Fruit fly (Drosophila melanogaster): ENCODE measurements around the gene Rpn10.
A peak's percentile ranks its signal among the peaks of the same experiment; 100 is the strongest.

Gene Rpn10

dm6 chr3L:21515823-21516715 lies 20.7 kb upstream of the Rpn10 start, which contains the start of the genes SAK and Cdk12 (continued):
- TF ChIP-seq Eip78C (GFP tag) (peak; percentile 92), dac (GFP tag; optimal IDR thresholded peaks at IDR 0.05) (peak; percentile 66), Lpt (GFP tag; optimal IDR thresholded peaks at IDR 0.05) (peak; percentile 77), CG6854 (GFP tag; optimal IDR thresholded peaks at IDR 0.05) (peak; percentile 59), Eip93F (GFP tag; optimal IDR thresholded peaks at IDR 0.05) (peak; percentile 71), CG4318 (GFP tag; optimal IDR thresholded peaks at IDR 0.05) (peak; percentile 78), net (GFP tag; optimal IDR thresholded peaks at IDR 0.05) (peak; percentile 80), CG34406 (GFP tag; optimal IDR thresholded peaks at IDR 0.05) (peak; percentile 86), eg (GFP tag; IDR thresholded peaks at IDR 0.05) (peak; percentile 83), CG31627 (GFP tag; optimal IDR thresholded peaks at IDR 0.05) (peak; percentile 72), Smox (GFP tag; optimal IDR thresholded peaks at IDR 0.05) (peak; percentile 77), CG6276 (GFP tag; optimal IDR thresholded peaks at IDR 0.05) (no peak), CG11294 (GFP tag; IDR thresholded peaks at IDR 0.05) (peak; percentile 76), Ets96B (tag; optimal IDR thresholded peaks at IDR 0.05) (peak; percentile 72), Gug (GFP tag; IDR thresholded peaks at IDR 0.05) (peak; percentile 64), salr (GFP tag; optimal IDR thresholded peaks at IDR 0.05) (peak; percentile 26 to 84), topi (GFP tag; optimal IDR thresholded peaks at IDR 0.05) (peak; percentile 66), CG8119 (GFP tag; IDR thresholded peaks at IDR 0.05) (peak; percentile 79), svp (GFP tag) (no peak), Sox15 (GFP tag; optimal IDR thresholded peaks at IDR 0.05) (peak; percentile 80), CG6808 (GFP tag; optimal IDR thresholded peaks at IDR 0.05) (peak; percentile 70), achi (GFP tag; optimal IDR thresholded peaks at IDR 0.05) (peak; percentile 83), Hr39 (GFP tag; optimal IDR thresholded peaks at IDR 0.05) (peak; percentile 74), CG10669 (GFP tag; optimal IDR thresholded peaks at IDR 0.05) (peak; percentile 78), CG6792 (GFP tag; optimal IDR thresholded peaks at IDR 0.05) (peak; percentile 71)

- TF ChIP-seq fkh (GFP tag; optimal IDR thresholded peaks at IDR 0.05) = peak; percentile 6
- TF ChIP-seq CG6854 (GFP tag; optimal IDR thresholded peaks at IDR 0.05) = no peak
- no peak for TF ChIP-seq Sox15 (GFP tag; optimal IDR thresholded peaks at IDR 0.05)
- peak; percentile 44 for TF ChIP-seq Lpt (GFP tag; optimal IDR thresholded peaks at IDR 0.05)
- TF ChIP-seq dac (GFP tag; optimal IDR thresholded peaks at IDR 0.05) = no peak
- no peak for TF ChIP-seq Hr38 (GFP tag; optimal IDR thresholded peaks at IDR 0.05)
- no peak for TF ChIP-seq CG4318 (GFP tag; optimal IDR thresholded peaks at IDR 0.05)
- peak; percentile 50 for TF ChIP-seq CG10631 (GFP tag; optimal IDR thresholded peaks at IDR 0.05)
- no peak for TF ChIP-seq Gug (GFP tag; IDR thresholded peaks at IDR 0.05)
- peak; percentile 31 for TF ChIP-seq acj6 (GFP tag; optimal IDR thresholded peaks at IDR 0.05)
- no peak for TF ChIP-seq vri (GFP tag; optimal IDR thresholded peaks at IDR 0.05)
- no peak for TF ChIP-seq svp (GFP tag)
- peak; percentile 40 for TF ChIP-seq lz (GFP tag; optimal IDR thresholded peaks at IDR 0.05)
- TF ChIP-seq CG11762 (GFP tag; optimal IDR thresholded peaks at IDR 0.05; ENCODE audit: insufficient read depth) = peak; percentile 50
- peak; percentile 64 for TF ChIP-seq pdm3 (GFP tag; optimal IDR thresholded peaks at IDR 0.05)
- TF ChIP-seq CG8119 (GFP tag; IDR thresholded peaks at IDR 0.05) = no peak
- TF ChIP-seq CG34406 (GFP tag; optimal IDR thresholded peaks at IDR 0.05) = no peak
- TF ChIP-seq CG3032 (tag; optimal IDR thresholded peaks at IDR 0.05) = peak; percentile 19
- peak; percentile 36 for TF ChIP-seq CG7368 (GFP tag; optimal IDR thresholded peaks at IDR 0.05)
- peak; percentile 45 for TF ChIP-seq CG8632 (GFP tag; optimal IDR thresholded peaks at IDR 0.05)
- peak; percentile 60 for TF ChIP-seq esn (GFP tag; optimal IDR thresholded peaks at IDR 0.05)
- TF ChIP-seq CG6163 (GFP tag; IDR thresholded peaks at IDR 0.05) = no peak
- TF ChIP-seq Sox102F (GFP tag; optimal IDR thresholded peaks at IDR 0.05) = peak; percentile 56
- TF ChIP-seq cyc (GFP tag; optimal IDR thresholded peaks at IDR 0.05) = peak; percentile 39
- peak; percentile 23 for TF ChIP-seq dsx (GFP tag; optimal IDR thresholded peaks at IDR 0.05; ENCODE audit: poor library complexity, severe bottlenecking)
- peak; percentile 7 for TF ChIP-seq CG6808 (GFP tag; optimal IDR thresholded peaks at IDR 0.05)
- TF ChIP-seq salr (GFP tag; optimal IDR thresholded peaks at IDR 0.05) = no peak
- TF ChIP-seq Eip78C (GFP tag) = peak; percentile 48
- TF ChIP-seq CG31627 (GFP tag; optimal IDR thresholded peaks at IDR 0.05) = peak; percentile 42
- TF ChIP-seq CG10669 (GFP tag; optimal IDR thresholded peaks at IDR 0.05) = peak; percentile 5
- TF ChIP-seq CG3919 (GFP tag; optimal IDR thresholded peaks at IDR 0.05) = peak; percentile 32
- TF ChIP-seq CG15336 (GFP tag; IDR thresholded peaks at IDR 0.05) = no peak
- TF ChIP-seq CG1621 (tag; optimal IDR thresholded peaks at IDR 0.05) = no peak
- TF ChIP-seq CG8319 (GFP tag; optimal IDR thresholded peaks at IDR 0.05) = peak; percentile 18
- TF ChIP-seq Hr39 (GFP tag; optimal IDR thresholded peaks at IDR 0.05) = peak; percentile 54
- TF ChIP-seq topi (GFP tag; optimal IDR thresholded peaks at IDR 0.05) = peak; percentile 52
- TF ChIP-seq achi (GFP tag; optimal IDR thresholded peaks at IDR 0.05) = peak; percentile 73
Measured at dm6 chr3L:21516716-21517266, 20.0 kb upstream of the Rpn10 start.

Data from whole organism, prepupa.